Worm (Caenorhabditis elegans) whole organism, early embryonic: ENCODE measurements around the gene R07D5.2.

ENCODE experiments used
- B0310.2 ChIP-seq: sonication (generic microtip); optimal IDR thresholded peaks from 2 replicates; lab custom pipeline; 2016; ENCODE audit warnings: mild to moderate bottlenecking, missing genetic modification characterization, missing compliant biosample characterization
- F13C5.2 ChIP-seq: sonication (generic microtip); optimal IDR thresholded peaks from 2 replicates; lab custom pipeline; 2017; ENCODE audit warnings: mild to moderate bottlenecking, missing genetic modification characterization, inconsistent platforms, missing compliant biosample characterization
- aly-1 ChIP-seq: sonication (generic microtip); optimal IDR thresholded peaks from 2 replicates; lab custom pipeline; 2016; ENCODE audit warnings: missing genetic modification characterization, missing compliant biosample characterization
- ama-1 ChIP-seq: fragments of 150-350 bp; optimal IDR thresholded peaks from 2 replicates; lab custom pipeline; 2014
- ceh-13 ChIP-seq: fragments of 200-800 bp; sonication (Bioruptor generic); optimal IDR thresholded peaks from 2 replicates; lab custom pipeline; 2018; ENCODE audit warnings: mild to moderate bottlenecking, missing genetic modification characterization, missing compliant biosample characterization
- ceh-36 ChIP-seq: sonication (generic microtip); optimal IDR thresholded peaks from 2 replicates; lab custom pipeline; 2016; ENCODE audit warnings: missing genetic modification characterization, inconsistent platforms, missing compliant biosample characterization
- ets-7 ChIP-seq: sonication (generic microtip); optimal IDR thresholded peaks from 2 replicates; lab custom pipeline; 2016; ENCODE audit warnings: missing genotype, missing genetic modification characterization, missing compliant biosample characterization
- flt-1 ChIP-seq: fragments of 200-800 bp; sonication (Bioruptor generic); IDR thresholded peaks from 2 replicates; pipeline ENCODE4 v1.3.6; 2022; ENCODE audit warnings: missing genetic modification characterization, missing compliant biosample characterization
- hmbx-1 ChIP-seq: sonication (generic microtip); optimal IDR thresholded peaks from 2 replicates; lab custom pipeline; 2016; ENCODE audit warnings: mild to moderate bottlenecking, missing genetic modification characterization, missing compliant biosample characterization
- hmg-4 ChIP-seq: fragments of 200-800 bp; sonication (Bioruptor generic); optimal IDR thresholded peaks from 2 replicates; lab custom pipeline; 2018; ENCODE audit warnings: mild to moderate bottlenecking, missing genetic modification characterization, missing compliant biosample characterization
- hnd-1 ChIP-seq: sonication (generic microtip); optimal IDR thresholded peaks from 2 replicates; lab custom pipeline; 2016; ENCODE audit warnings: missing genetic modification characterization, missing compliant biosample characterization
- pes-1 ChIP-seq: fragments of 200-800 bp; sonication (Bioruptor generic); IDR thresholded peaks from 2 replicates; pipeline ENCODE4 v1.3.6; 2022; ENCODE audit warnings: missing genetic modification reagents, missing genetic modification characterization, missing compliant biosample characterization
- scrt-1 ChIP-seq: fragments of 200-800 bp; sonication (Bioruptor generic); IDR thresholded peaks from 2 replicates; pipeline ENCODE4 v1.3.6; 2022; ENCODE audit warnings: missing genetic modification characterization, missing compliant biosample characterization
- sea-1 ChIP-seq: fragments of 200-800 bp; sonication (Bioruptor generic); conservative IDR thresholded peaks from 2 replicates; pipeline ENCODE4 v1.3.6; 2022; ENCODE audit warnings: missing genetic modification characterization, missing compliant biosample characterization
- tbx-11 ChIP-seq: fragments of 200-800 bp; sonication (Bioruptor generic); IDR thresholded peaks from 2 replicates; pipeline ENCODE4 v1.3.6; 2022; ENCODE audit warnings: missing genetic modification characterization, missing compliant biosample characterization
- tbx-37 ChIP-seq: fragments of 200-800 bp; sonication (Bioruptor generic); conservative IDR thresholded peaks from 2 replicates; pipeline ENCODE4 v1.3.6; 2022; ENCODE audit warnings: missing genetic modification reagents, missing genetic modification characterization, missing compliant biosample characterization
- tra-4 ChIP-seq: sonication (generic microtip); optimal IDR thresholded peaks from 2 replicates; lab custom pipeline; 2017; ENCODE audit warnings: missing genetic modification characterization, missing compliant biosample characterization

R07D5.2 gene

DNA sequence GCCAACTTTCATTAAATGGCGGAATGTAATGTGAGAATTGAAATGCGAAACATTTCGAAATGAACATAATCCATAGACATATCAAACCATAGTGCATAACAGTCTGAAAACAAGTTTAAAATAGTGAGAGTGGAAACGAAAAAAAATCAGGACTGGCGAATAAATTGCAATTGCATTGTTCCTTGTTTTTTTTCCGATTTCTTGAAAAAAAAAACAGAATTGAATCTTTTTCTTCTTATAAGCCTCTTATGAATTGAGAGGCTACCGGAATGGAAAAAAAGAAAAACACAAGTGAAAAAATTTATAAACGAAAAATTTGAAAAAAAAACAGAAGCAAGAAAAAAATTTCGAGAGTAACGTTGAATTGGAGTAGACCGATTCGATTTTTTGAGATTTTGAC is at the start of gene R07D5.2:
Gene R07D5.2, minus strand, starts transcription at position 101 of the 400 bp plus-strand sequence.
- no peak for TF ChIP-seq F13C5.2 (tag; lab: Kevin White, UChicago)
- TF ChIP-seq ceh-36 (tag; lab: Kevin White, UChicago) = no peak
- TF ChIP-seq ets-7 (tag; lab: Kevin White, UChicago) = no peak
- TF ChIP-seq flt-1 = no peak

DNA sequence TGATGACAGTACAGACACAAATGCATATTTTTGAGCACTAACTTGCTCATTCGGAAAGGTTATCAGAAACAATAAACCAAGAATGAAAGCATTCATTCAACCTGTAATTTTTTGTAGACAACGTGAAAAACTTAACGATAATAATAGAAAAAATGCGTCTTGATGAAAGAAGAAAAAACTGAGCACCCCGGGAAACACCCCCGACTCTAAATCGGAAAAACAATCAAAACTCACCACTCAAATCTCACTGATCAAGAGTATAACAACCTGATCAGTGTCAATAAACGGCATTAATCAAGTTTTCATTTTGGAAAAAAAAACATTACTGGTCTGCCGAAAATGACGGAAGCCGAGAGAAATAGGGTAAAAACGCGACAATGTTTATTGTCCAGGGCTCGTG is 49.7 kb upstream of the R07D5.2 start, which contains the start of gene T10B10.8:
Gene T10B10.8, minus strand, starts transcription at position 101 of the 400 bp plus-strand sequence.
- TF ChIP-seq hmbx-1 (no peak), B0310.2 (tag; lab: Kevin White, UChicago) (no peak), pes-1 (GFP tag; lab: Robert Waterston, UW) (no peak), scrt-1 (no peak), sea-1 (no peak), ets-7 (tag; lab: Kevin White, UChicago) (no peak), flt-1 (no peak), F13C5.2 (tag; lab: Kevin White, UChicago) (no peak), hmg-4 (GFP tag; lab: Kevin White, UChicago) (no peak), aly-1 (tag; lab: Kevin White, UChicago) (no peak), ama-1 (lab: Kevin White, UChicago) (no peak)

DNA sequence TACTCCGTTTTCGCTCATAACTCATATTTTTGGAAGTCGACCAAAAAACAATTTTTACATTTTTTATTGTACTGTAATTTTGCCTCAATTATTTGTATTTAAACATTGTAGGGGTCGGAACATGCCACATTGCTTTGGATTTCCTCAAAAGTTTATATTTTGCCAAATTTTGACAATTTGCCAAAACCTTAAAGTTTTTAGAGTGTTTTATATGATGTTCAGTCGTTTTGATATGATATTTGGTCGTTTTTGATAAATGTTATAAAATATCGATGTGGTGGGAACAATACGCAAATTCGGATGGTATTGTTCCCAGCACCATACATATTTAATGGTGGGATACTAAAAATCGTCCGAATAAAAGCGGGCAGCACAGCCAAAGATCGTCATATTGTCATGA is 47.7 kb upstream of the R07D5.2 start, which contains the start of gene T10B10.9:
Gene T10B10.9, plus strand, starts transcription at position 301 of the 400 bp plus-strand sequence.
- TF ChIP-seq ets-7 (tag; lab: Kevin White, UChicago) = no peak
- TF ChIP-seq scrt-1 = no peak
- no peak for TF ChIP-seq F13C5.2 (tag; lab: Kevin White, UChicago)
- TF ChIP-seq hmbx-1 = no peak
- TF ChIP-seq tra-4 (tag; lab: Kevin White, UChicago) = no peak
- no peak for TF ChIP-seq tbx-11
- no peak for TF ChIP-seq ceh-36 (tag; lab: Kevin White, UChicago)
- TF ChIP-seq pes-1 (GFP tag; lab: Robert Waterston, UW) = no peak
- no peak for TF ChIP-seq ceh-13 (GFP tag; lab: Kevin White, UChicago)
- no peak for TF ChIP-seq hnd-1 (tag; lab: Kevin White, UChicago)
- TF ChIP-seq hmg-4 (GFP tag; lab: Kevin White, UChicago) = no peak
- no peak for TF ChIP-seq aly-1 (tag; lab: Kevin White, UChicago)
- no peak for TF ChIP-seq ama-1 (lab: Kevin White, UChicago)
- no peak for TF ChIP-seq tbx-37 (GFP tag; lab: Robert Waterston, UW)
- no peak for TF ChIP-seq flt-1

DNA sequence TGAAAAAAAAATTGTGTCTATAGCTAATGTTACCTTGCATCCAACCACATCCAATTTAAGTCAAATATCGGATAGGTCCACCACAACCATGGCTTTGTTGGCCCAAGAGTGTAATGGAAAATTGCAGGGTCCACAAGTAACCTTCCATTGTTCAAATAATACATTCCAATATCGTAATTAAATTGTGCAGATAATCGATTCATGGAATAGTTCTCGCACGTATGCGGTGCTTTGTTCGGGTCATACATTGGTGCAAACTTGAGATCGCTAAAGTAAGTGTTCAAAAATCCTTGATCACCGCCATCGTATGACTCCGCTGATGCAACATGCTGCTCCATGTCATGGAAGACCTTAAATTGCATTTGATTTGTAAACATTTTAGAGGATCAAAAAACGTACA is 46.7 kb upstream of the R07D5.2 start:
- TF ChIP-seq ets-7 (tag; lab: Kevin White, UChicago) (no peak), ceh-13 (GFP tag; lab: Kevin White, UChicago) (no peak), F13C5.2 (tag; lab: Kevin White, UChicago) (no peak)

DNA sequence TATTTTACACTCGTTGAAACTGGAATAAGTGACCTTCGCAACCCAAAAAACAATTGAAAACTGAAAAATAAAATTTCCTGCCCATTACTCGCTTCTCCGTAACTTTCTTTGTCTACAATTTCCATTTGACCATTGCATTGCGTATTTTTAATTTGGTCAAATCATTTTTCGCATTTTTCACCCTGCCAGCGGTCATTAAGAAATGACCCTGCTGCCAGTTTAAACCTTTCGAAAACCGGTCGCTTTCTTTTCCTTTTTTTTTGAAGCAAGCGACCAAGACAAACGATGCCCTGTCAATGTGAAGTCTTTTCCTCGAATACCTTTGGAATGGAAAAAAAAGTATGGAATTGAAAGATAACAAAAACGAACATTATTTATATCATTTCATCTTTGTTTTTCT is 44.5 kb upstream of the R07D5.2 start:
- TF ChIP-seq tra-4 (tag; lab: Kevin White, UChicago) = no peak
- TF ChIP-seq aly-1 (tag; lab: Kevin White, UChicago) = no peak
- TF ChIP-seq flt-1 = no peak
- TF ChIP-seq hmg-4 (GFP tag; lab: Kevin White, UChicago) = no peak
- no peak for TF ChIP-seq ceh-36 (tag; lab: Kevin White, UChicago)
- no peak for TF ChIP-seq scrt-1
- no peak for TF ChIP-seq ama-1 (lab: Kevin White, UChicago)
- TF ChIP-seq hmbx-1 = no peak
- TF ChIP-seq B0310.2 (tag; lab: Kevin White, UChicago) = no peak
- no peak for TF ChIP-seq ceh-13 (GFP tag; lab: Kevin White, UChicago)
- no peak for TF ChIP-seq hnd-1 (tag; lab: Kevin White, UChicago)
- no peak for TF ChIP-seq ets-7 (tag; lab: Kevin White, UChicago)
- no peak for TF ChIP-seq F13C5.2 (tag; lab: Kevin White, UChicago)

DNA sequence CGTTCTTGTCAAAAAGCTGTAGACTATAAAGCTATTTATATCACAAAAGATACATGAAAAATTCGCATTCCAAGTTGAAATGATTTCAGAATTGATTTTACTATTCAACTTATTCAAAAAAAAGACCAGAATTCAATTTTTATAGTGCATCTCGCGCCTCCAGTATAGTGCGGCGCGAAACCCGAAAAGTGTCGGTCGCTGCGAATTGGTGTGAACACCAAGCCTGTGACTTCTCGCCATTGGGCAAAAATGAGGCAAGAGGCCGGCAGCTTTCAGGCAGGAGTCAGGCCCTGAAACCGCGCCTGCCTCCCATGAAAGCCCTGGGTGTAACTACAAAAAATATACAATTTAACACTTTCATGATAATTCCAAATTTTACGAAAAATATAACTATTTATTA is 42.9 kb upstream of the R07D5.2 start:
- TF ChIP-seq ets-7 (tag; lab: Kevin White, UChicago) (no peak), pes-1 (GFP tag; lab: Robert Waterston, UW) (0 out of 2 replicates have a peak, but pooled peaks have one; percentile 30), hmbx-1 (no peak)

DNA sequence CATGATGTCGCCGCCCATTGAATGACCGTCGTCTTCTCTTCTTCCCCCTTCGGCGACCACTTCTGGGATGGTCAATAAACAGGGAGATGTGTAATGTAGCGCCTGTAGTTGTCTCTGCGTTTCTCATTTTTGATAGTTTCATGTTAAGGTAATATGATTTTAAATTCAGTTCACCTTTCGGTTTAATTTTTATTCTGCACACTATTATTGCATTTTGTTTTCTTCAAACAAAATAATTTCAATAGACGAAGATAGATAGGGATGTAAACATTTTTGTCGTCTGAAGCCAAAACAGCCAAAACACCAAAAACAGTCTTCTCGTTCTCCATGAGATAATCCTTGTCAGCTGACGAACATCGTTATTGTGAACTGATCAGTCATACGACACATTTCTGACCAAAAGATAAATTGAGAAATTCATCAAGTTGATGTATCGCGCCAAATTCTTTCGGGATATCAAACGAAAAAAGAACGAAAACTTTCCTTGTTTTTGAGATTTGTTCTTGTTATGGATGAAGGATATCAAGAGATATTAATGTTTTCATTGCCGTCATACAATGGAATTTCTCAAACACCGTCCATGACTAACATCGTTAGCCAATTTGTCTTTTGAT is 42.4 kb upstream of the R07D5.2 start, which contains the start of gene C11G10.1:
Gene C11G10.1, minus strand, starts transcription at position 51 of the 614 bp plus-strand sequence.
- TF ChIP-seq tra-4 (tag; lab: Kevin White, UChicago) = no peak
- no peak for TF ChIP-seq hmg-4 (GFP tag; lab: Kevin White, UChicago)
- no peak for TF ChIP-seq tbx-11
- no peak for TF ChIP-seq scrt-1
- no peak for TF ChIP-seq pes-1 (GFP tag; lab: Robert Waterston, UW)
- TF ChIP-seq ama-1 (lab: Kevin White, UChicago) = no peak

DNA sequence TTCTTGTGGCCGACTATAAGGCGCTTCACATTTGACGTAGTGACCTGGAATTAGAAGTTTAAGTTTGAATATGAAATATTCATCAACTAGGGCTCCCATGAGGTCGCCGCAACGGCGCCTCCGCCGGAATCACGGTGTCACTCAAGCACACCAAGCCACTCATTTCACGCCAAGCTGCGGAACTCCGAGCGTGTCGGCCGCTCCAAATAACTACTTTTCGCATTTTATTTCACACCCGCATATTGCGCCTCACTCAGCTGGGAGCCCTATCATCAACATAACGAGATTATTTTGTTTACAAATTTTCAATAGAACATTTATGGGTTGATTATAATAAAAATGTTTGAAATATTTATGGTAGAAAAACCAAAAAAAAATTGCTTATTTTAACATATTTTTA is 41.4 kb upstream of the R07D5.2 start:
- TF ChIP-seq ceh-36 (tag; lab: Kevin White, UChicago) (no peak), flt-1 (no peak), ceh-13 (GFP tag; lab: Kevin White, UChicago) (no peak), ama-1 (lab: Kevin White, UChicago) (no peak), F13C5.2 (tag; lab: Kevin White, UChicago) (no peak), tbx-37 (GFP tag; lab: Robert Waterston, UW) (no peak), scrt-1 (no peak), ets-7 (tag; lab: Kevin White, UChicago) (no peak), pes-1 (GFP tag; lab: Robert Waterston, UW) (no peak), hmg-4 (GFP tag; lab: Kevin White, UChicago) (no peak), sea-1 (no peak)
